Fruit fly (Drosophila melanogaster): Measurements from ENCODE around the gene CG7126.
A peak's percentile ranks its signal among the peaks of the same experiment; 100 is the strongest.

The CG7126 gene

dm6 chr3R:18298900-18299321, 3.7 kb downstream of the CG7126 start, which contains the start of gene Dlc90F (continued):
- TF ChIP-seq inv (GFP tag; IDR thresholded peaks at IDR 0.05; ENCODE audit: partially characterized antibody) (peak; percentile 29; the same call in 1 of the 2 replicates), Jarid2 (GFP tag; optimal IDR thresholded peaks at IDR 0.05) (no peak), dan (GFP tag; IDR thresholded peaks at IDR 0.05) (no peak; the same call in 1 of the 2 replicates), maf-S (GFP tag; optimal IDR thresholded peaks at IDR 0.05) (peak; percentile 75), CG2129 (GFP tag; IDR thresholded peaks at IDR 0.05; ENCODE audit: partially characterized antibody) (no peak), trh (GFP tag; optimal IDR thresholded peaks at IDR 0.05) (no peak), tll (GFP tag; optimal IDR thresholded peaks at IDR 0.05) (peak; percentile 7 to 56), Atf6 (GFP tag; IDR thresholded peaks at IDR 0.05) (peak; percentile 74; the same call in 1 of the 2 replicates), Awh (GFP tag; IDR thresholded peaks at IDR 0.05) (peak; percentile 69; the same call in 1 of the 2 replicates), gem (tag; optimal IDR thresholded peaks at IDR 0.05) (peak; percentile 87), E2f1 (GFP tag; IDR thresholded peaks at IDR 0.05) (peak; percentile 83), ranshi (GFP tag; IDR thresholded peaks at IDR 0.05) (peak; percentile 72; the same call in 1 of the 2 replicates), CG14710 (tag; optimal IDR thresholded peaks at IDR 0.05) (peak; percentile 89), en (GFP tag; optimal IDR thresholded peaks at IDR 0.05) (peak; percentile 21), CG7963 (GFP tag; IDR thresholded peaks at IDR 0.05; ENCODE audit: partially characterized antibody) (no peak), CG13123 (GFP tag; optimal IDR thresholded peaks at IDR 0.05) (peak; percentile 67), slou (GFP tag; optimal IDR thresholded peaks at IDR 0.05) (peak; percentile 36), Doc3 (GFP tag; IDR thresholded peaks at IDR 0.05; ENCODE audit: partially characterized antibody) (peak; percentile 49; the same call in 1 of the 3 replicates), CG5953 (GFP tag; IDR thresholded peaks at IDR 0.05) (peak; percentile 61; the same call in 1 of the 2 replicates), CG1647 (GFP tag; optimal IDR thresholded peaks at IDR 0.05) (peak; percentile 55), CG9932 (GFP tag; IDR thresholded peaks at IDR 0.05) (peak; percentile 88), HLH4C (GFP tag; IDR thresholded peaks at IDR 0.05; ENCODE audit: partially characterized antibody) (no peak), lbe (GFP tag; optimal IDR thresholded peaks at IDR 0.05) (peak; percentile 40), sc (optimal IDR thresholded peaks at IDR 0.05) (no peak), sc (GFP tag; optimal IDR thresholded peaks at IDR 0.05) (peak; percentile 53), otp (GFP tag; IDR thresholded peaks at IDR 0.05) (0 out of 3 replicates have a peak, but pooled peaks have one; percentile 39), CkIIα-i1 (GFP tag; IDR thresholded peaks at IDR 0.05) (no peak), CG6683 (GFP tag; optimal IDR thresholded peaks at IDR 0.05) (no peak), Mad (GFP tag; optimal IDR thresholded peaks at IDR 0.05) (peak; percentile 50), tx (GFP tag; optimal IDR thresholded peaks at IDR 0.05) (peak; percentile 73), Hr39 (optimal IDR thresholded peaks at IDR 0.05) (no peak), HHEX (GFP tag; optimal IDR thresholded peaks at IDR 0.05) (peak; percentile 62), CG12071 (GFP tag; optimal IDR thresholded peaks at IDR 0.05) (no peak), CG14050 (GFP tag; IDR thresholded peaks at IDR 0.05) (peak; percentile 40; the same call in 1 of the 3 replicates), Camta (GFP tag; optimal IDR thresholded peaks at IDR 0.05) (peak; percentile 78), CG1024 (GFP tag; IDR thresholded peaks at IDR 0.05) (peak; percentile 27), ttk (GFP tag; IDR thresholded peaks at IDR 0.05) (peak; percentile 80), gsb-n (tag; optimal IDR thresholded peaks at IDR 0.05) (peak; percentile 56), unc-4 (GFP tag; IDR thresholded peaks at IDR 0.05; ENCODE audit: partially characterized antibody) (peak; percentile 67), D (optimal IDR thresholded peaks at IDR 0.05) (no peak), D (GFP tag; optimal IDR thresholded peaks at IDR 0.05) (peak; percentile 22), CG2120 (GFP tag; optimal IDR thresholded peaks at IDR 0.05) (peak; percentile 87), onecut (GFP tag; IDR thresholded peaks at IDR 0.05) (peak; percentile 57), ab (GFP tag; optimal IDR thresholded peaks at IDR 0.05) (no peak), Hr51 (GFP tag; optimal IDR thresholded peaks at IDR 0.05) (peak in 1 of 2 experiments; percentile 84), CG30403 (GFP tag; optimal IDR thresholded peaks at IDR 0.05) (peak; percentile 87), CG3407 (GFP tag; optimal IDR thresholded peaks at IDR 0.05) (peak; percentile 54), h (optimal IDR thresholded peaks at IDR 0.05) (no peak), trem (tag; optimal IDR thresholded peaks at IDR 0.05) (peak; percentile 83), mirr (GFP tag; optimal IDR thresholded peaks at IDR 0.05) (no peak), CG8359 (GFP tag; optimal IDR thresholded peaks at IDR 0.05; ENCODE audit: borderline replicate concordance) (no peak)
